Worm (Caenorhabditis elegans): ENCODE results near the gene prdx-3.

DNA sequence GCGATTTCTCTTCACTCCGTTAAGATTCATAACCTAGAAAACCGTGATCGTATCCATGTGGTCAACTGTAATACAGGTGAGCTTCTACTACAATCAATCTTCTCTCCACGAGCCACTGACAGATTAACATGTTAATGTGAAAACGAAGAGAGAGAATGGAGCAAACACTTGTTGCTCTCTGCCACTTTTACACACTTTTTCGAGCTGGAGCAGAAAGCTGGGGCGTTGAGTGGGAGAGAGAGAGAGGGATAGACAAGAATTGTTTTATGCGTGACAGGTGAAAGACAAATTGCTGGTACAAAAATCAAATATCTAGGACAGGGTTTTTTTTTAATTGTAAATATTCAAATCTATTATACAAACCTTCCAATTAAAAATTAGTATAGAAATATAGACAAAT is 48.9 kb upstream of the prdx-3 start:
- TF ChIP-seq nhr-12 (tag; optimal IDR thresholded peaks at IDR 0.05): no peak
- no peak for TF ChIP-seq pha-4 (tag; optimal IDR thresholded peaks at IDR 0.05)
- TF ChIP-seq unc-39 (tag; optimal IDR thresholded peaks at IDR 0.05): no peak
- no peak for TF ChIP-seq ces-1 (GFP tag; optimal IDR thresholded peaks at IDR 0.05)
- no peak for TF ChIP-seq ceh-43 (GFP tag; optimal IDR thresholded peaks at IDR 0.05)
- no peak for TF ChIP-seq lin-32 (GFP tag; optimal IDR thresholded peaks at IDR 0.05)
- TF ChIP-seq snpc-4 (tag; optimal IDR thresholded peaks at IDR 0.05): no peak
- peak; percentile 98 for TF ChIP-seq unc-62 (GFP tag; optimal IDR thresholded peaks at IDR 0.05)
- peak; percentile 89 for TF ChIP-seq mab-5 (tag; optimal IDR thresholded peaks at IDR 0.05)
- no peak for TF ChIP-seq mep-1 (tag; optimal IDR thresholded peaks at IDR 0.05)
- TF ChIP-seq lin-13 (tag; optimal IDR thresholded peaks at IDR 0.05): no peak
- TF ChIP-seq nhr-237 (tag; optimal IDR thresholded peaks at IDR 0.05): no peak
- TF ChIP-seq drap-1 (GFP tag; optimal IDR thresholded peaks at IDR 0.05): no peak
